Fruit fly (Drosophila melanogaster) whole organism, prepupa: ENCODE measurements around the gene pall.

Experiments used
- Blimp-1 ChIP-seq: fragments of 200-800 bp; sonication (Bioruptor generic); optimal IDR thresholded peaks from 3 replicates; lab custom pipeline; 2017; ENCODE audit warnings: missing biosample characterization, missing genetic modification characterization, mild to moderate bottlenecking, moderate library complexity, missing genetic modification reagents
- CG10631 ChIP-seq: fragments of 200-800 bp; sonication (Bioruptor generic); optimal IDR thresholded peaks from 2 replicates; lab custom pipeline; 2016; ENCODE audit warnings: missing biosample characterization, missing genetic modification characterization
- CG11294 ChIP-seq: fragments of 200-800 bp; sonication (Bioruptor generic); IDR thresholded peaks from 2 replicates; pipeline ENCODE4 v1.3.6; 2022; ENCODE audit warnings: missing biosample characterization, missing genetic modification characterization
- CG11902 ChIP-seq: fragments of 200-800 bp; sonication (Bioruptor generic); optimal IDR thresholded peaks from 3 replicates; lab custom pipeline; 2016; ENCODE audit warnings: missing biosample characterization, missing genetic modification characterization
- CG15336 ChIP-seq: fragments of 200-800 bp; sonication (Bioruptor generic); IDR thresholded peaks from 2 replicates; pipeline ENCODE4 v1.3.6; 2022; ENCODE audit warnings: missing biosample characterization, missing genetic modification characterization
- CG1621 ChIP-seq: fragments of 200-800 bp; sonication (Bioruptor generic); optimal IDR thresholded peaks from 3 replicates; lab custom pipeline; 2018; ENCODE audit warnings: missing biosample characterization, mild to moderate bottlenecking, missing genetic modification characterization
- CG16779 ChIP-seq: fragments of 200-800 bp; sonication (Bioruptor generic); optimal IDR thresholded peaks from 3 replicates; lab custom pipeline; 2017; ENCODE audit warnings: missing biosample characterization, mild to moderate bottlenecking, missing genetic modification characterization
- CG3032 ChIP-seq: fragments of 200-800 bp; optimal IDR thresholded peaks from 2 replicates; lab custom pipeline; 2019; ENCODE audit warnings: missing biosample characterization, mild to moderate bottlenecking, missing genetic modification characterization, moderate library complexity
- CG31627 ChIP-seq: fragments of 200-800 bp; sonication (Bioruptor generic); optimal IDR thresholded peaks from 3 replicates; lab custom pipeline; 2016; ENCODE audit warnings: missing biosample characterization, missing genetic modification characterization
- CG32006 ChIP-seq: fragments of 200-800 bp; sonication (Bioruptor generic); optimal IDR thresholded peaks from 3 replicates; lab custom pipeline; 2017; ENCODE audit warnings: missing biosample characterization, mild to moderate bottlenecking, missing genetic modification characterization
- CG34406 ChIP-seq: fragments of 200-800 bp; sonication (Bioruptor generic); optimal IDR thresholded peaks from 3 replicates; lab custom pipeline; 2016; ENCODE audit warnings: missing biosample characterization, missing genetic modification characterization
- CG3919 ChIP-seq: fragments of 200-800 bp; sonication (Bioruptor generic); optimal IDR thresholded peaks from 3 replicates; lab custom pipeline; 2016; ENCODE audit warnings: missing biosample characterization, missing genetic modification characterization
- CG6163 ChIP-seq: fragments of 200-800 bp; sonication (Bioruptor generic); IDR thresholded peaks from 3 replicates; pipeline ENCODE4 v1.3.6; 2022; ENCODE audit warnings: missing biosample characterization, missing genetic modification characterization
- CG6276 ChIP-seq: fragments of 200-800 bp; sonication (Bioruptor generic); optimal IDR thresholded peaks from 2 replicates; lab custom pipeline; 2017; ENCODE audit warnings: missing biosample characterization, mild to moderate bottlenecking, missing genetic modification characterization
- CG6792 ChIP-seq: fragments of 200-800 bp; sonication (Bioruptor generic); optimal IDR thresholded peaks from 3 replicates; lab custom pipeline; 2016; ENCODE audit warnings: missing biosample characterization, missing genetic modification characterization
- CG6808 ChIP-seq: fragments of 200-800 bp; sonication (Bioruptor generic); optimal IDR thresholded peaks from 3 replicates; lab custom pipeline; 2017; ENCODE audit warnings: missing biosample characterization, missing genetic modification characterization, mild to moderate bottlenecking, moderate library complexity, missing genetic modification reagents
- CG6854 ChIP-seq: fragments of 200-800 bp; sonication (Bioruptor generic); optimal IDR thresholded peaks from 2 replicates; lab custom pipeline; 2017; ENCODE audit warnings: missing biosample characterization, mild to moderate bottlenecking, missing genetic modification characterization
- CG7368 ChIP-seq: fragments of 200-800 bp; sonication (Bioruptor generic); optimal IDR thresholded peaks from 3 replicates; lab custom pipeline; 2016; ENCODE audit warnings: missing biosample characterization, missing genetic modification characterization
- CG8119 ChIP-seq: fragments of 200-800 bp; sonication (Bioruptor generic); IDR thresholded peaks from 3 replicates; pipeline ENCODE4 v1.3.6; 2022; ENCODE audit warnings: missing biosample characterization, missing genetic modification characterization
- CG8319 ChIP-seq: fragments of 200-800 bp; sonication (Bioruptor generic); optimal IDR thresholded peaks from 3 replicates; lab custom pipeline; 2016; ENCODE audit warnings: missing biosample characterization, missing genetic modification characterization
- CG8632 ChIP-seq: fragments of 200-800 bp; sonication (Bioruptor generic); optimal IDR thresholded peaks from 3 replicates; lab custom pipeline; 2016; ENCODE audit warnings: missing biosample characterization, missing genetic modification characterization
- CG9139 ChIP-seq: fragments of 200-800 bp; sonication (Bioruptor generic); optimal IDR thresholded peaks from 3 replicates; lab custom pipeline; 2017; ENCODE audit warnings: missing biosample characterization, mild to moderate bottlenecking, missing genetic modification characterization
- Eip75B ChIP-seq: fragments of 200-800 bp; sonication (Bioruptor generic); optimal IDR thresholded peaks from 3 replicates; lab custom pipeline; 2016; ENCODE audit warnings: missing biosample characterization, missing genetic modification characterization
- Eip93F ChIP-seq: fragments of 200-800 bp; sonication (Bioruptor generic); optimal IDR thresholded peaks from 2 replicates; lab custom pipeline; 2016; ENCODE audit warnings: missing biosample characterization, mild to moderate bottlenecking, missing genetic modification characterization
- Gug ChIP-seq: fragments of 200-800 bp; sonication (Bioruptor generic); IDR thresholded peaks from 2 replicates; pipeline ENCODE4 v1.3.6; 2022; ENCODE audit warnings: missing biosample characterization, missing genetic modification characterization
- Hr38 ChIP-seq: sonication (Bioruptor generic); optimal IDR thresholded peaks from 2 replicates; lab custom pipeline; 2016; ENCODE audit warnings: missing biosample characterization, missing genetic modification characterization
- Hr39 ChIP-seq: fragments of 200-800 bp; sonication (Bioruptor generic); optimal IDR thresholded peaks from 2 replicates; lab custom pipeline; 2016; ENCODE audit warnings: missing biosample characterization, missing genetic modification characterization
- Lpt ChIP-seq: fragments of 200-800 bp; sonication (Bioruptor generic); optimal IDR thresholded peaks from 3 replicates; lab custom pipeline; 2016; ENCODE audit warnings: missing biosample characterization, missing genetic modification characterization
- Met ChIP-seq: fragments of 200-800 bp; sonication (Bioruptor generic); optimal IDR thresholded peaks from 3 replicates; lab custom pipeline; 2016; ENCODE audit warnings: missing biosample characterization, missing genetic modification characterization
- OdsH ChIP-seq: fragments of 200-800 bp; sonication (Bioruptor generic); optimal IDR thresholded peaks from 3 replicates; lab custom pipeline; 2016; ENCODE audit warnings: missing biosample characterization, missing genetic modification characterization
- Smox ChIP-seq: fragments of 200-800 bp; sonication (Bioruptor generic); optimal IDR thresholded peaks from 3 replicates; lab custom pipeline; 2016; ENCODE audit warnings: missing biosample characterization, missing genetic modification characterization
- Sox102F ChIP-seq: fragments of 200-800 bp; sonication (Bioruptor generic); optimal IDR thresholded peaks from 2 replicates; lab custom pipeline; 2016; ENCODE audit warnings: missing biosample characterization, mild to moderate bottlenecking, missing genetic modification characterization
- Sox14 ChIP-seq: fragments of 200-800 bp; sonication (Bioruptor generic); optimal IDR thresholded peaks from 3 replicates; lab custom pipeline; 2016; ENCODE audit warnings: missing biosample characterization, missing genetic modification characterization
- Sox15 ChIP-seq: fragments of 200-800 bp; sonication (Bioruptor generic); optimal IDR thresholded peaks from 3 replicates; lab custom pipeline; 2016; ENCODE audit warnings: missing biosample characterization, missing genetic modification characterization
- achi ChIP-seq: fragments of 200-800 bp; sonication (Bioruptor generic); optimal IDR thresholded peaks from 3 replicates; lab custom pipeline; 2016; ENCODE audit warnings: missing biosample characterization, missing genetic modification characterization
- cyc ChIP-seq: fragments of 200-800 bp; sonication (Bioruptor generic); optimal IDR thresholded peaks from 3 replicates; lab custom pipeline; 2016; ENCODE audit warnings: missing biosample characterization, missing genetic modification characterization
- dsx ChIP-seq: fragments of 200-800 bp; optimal IDR thresholded peaks from 3 replicates; lab custom pipeline; 2019; ENCODE audit warnings: missing biosample characterization, mild to moderate bottlenecking, missing genetic modification characterization, moderate library complexity; ENCODE audit not compliant: poor library complexity, severe bottlenecking
- eg ChIP-seq: fragments of 200-800 bp; sonication (Bioruptor generic); IDR thresholded peaks from 3 replicates; pipeline ENCODE4 v1.3.6; 2022; ENCODE audit warnings: missing biosample characterization, missing genetic modification characterization
- esn ChIP-seq: fragments of 200-800 bp; sonication (Bioruptor generic); optimal IDR thresholded peaks from 2 replicates; lab custom pipeline; 2016; ENCODE audit warnings: missing biosample characterization, mild to moderate bottlenecking, missing genetic modification characterization, moderate library complexity
- fd59A ChIP-seq: fragments of 200-800 bp; sonication (Bioruptor generic); optimal IDR thresholded peaks from 2 replicates; lab custom pipeline; 2017; ENCODE audit warnings: missing biosample characterization, mild to moderate bottlenecking, missing genetic modification characterization, missing genetic modification reagents
- fd85E ChIP-seq: fragments of 200-800 bp; sonication (Bioruptor generic); optimal IDR thresholded peaks from 3 replicates; lab custom pipeline; 2016; ENCODE audit warnings: missing biosample characterization, missing genetic modification characterization
- lz ChIP-seq: fragments of 200-800 bp; sonication (Bioruptor generic); optimal IDR thresholded peaks from 3 replicates; lab custom pipeline; 2016; ENCODE audit warnings: missing biosample characterization, missing genetic modification characterization
- net ChIP-seq: fragments of 200-800 bp; sonication (Bioruptor generic); optimal IDR thresholded peaks from 3 replicates; lab custom pipeline; 2016; ENCODE audit warnings: missing biosample characterization, missing genetic modification characterization
- pdm3 ChIP-seq: fragments of 200-800 bp; sonication (Bioruptor generic); optimal IDR thresholded peaks from 3 replicates; lab custom pipeline; 2016; ENCODE audit warnings: missing biosample characterization, missing genetic modification characterization
- salr ChIP-seq, 2 experiments: fragments of 200-800 bp; sonication (Bioruptor generic); optimal IDR thresholded peaks; 3 replicates each; lab custom pipeline; 2016 to 2018; ENCODE audit warnings: missing biosample characterization in 2 of 2, missing genetic modification characterization in 2 of 2, mild to moderate bottlenecking in 1 of 2
- spab ChIP-seq: fragments of 200-800 bp; sonication (Bioruptor generic); optimal IDR thresholded peaks from 2 replicates; lab custom pipeline; 2017; ENCODE audit warnings: missing biosample characterization, mild to moderate bottlenecking, missing genetic modification characterization, missing genetic modification reagents
- ss ChIP-seq, 2 experiments: fragments of 200-800 bp; sonication (Bioruptor generic); optimal IDR thresholded peaks; 2 replicates in 1 of 2; 3 replicates in 1 of 2; lab custom pipeline; 2017 to 2018; ENCODE audit warnings: mild to moderate bottlenecking in 2 of 2, missing biosample characterization in 2 of 2, missing genetic modification characterization in 2 of 2, moderate library complexity in 1 of 2
- topi ChIP-seq: fragments of 200-800 bp; sonication (Bioruptor generic); optimal IDR thresholded peaks from 3 replicates; lab custom pipeline; 2016; ENCODE audit warnings: missing biosample characterization, missing genetic modification characterization

Gene pall

DNA sequence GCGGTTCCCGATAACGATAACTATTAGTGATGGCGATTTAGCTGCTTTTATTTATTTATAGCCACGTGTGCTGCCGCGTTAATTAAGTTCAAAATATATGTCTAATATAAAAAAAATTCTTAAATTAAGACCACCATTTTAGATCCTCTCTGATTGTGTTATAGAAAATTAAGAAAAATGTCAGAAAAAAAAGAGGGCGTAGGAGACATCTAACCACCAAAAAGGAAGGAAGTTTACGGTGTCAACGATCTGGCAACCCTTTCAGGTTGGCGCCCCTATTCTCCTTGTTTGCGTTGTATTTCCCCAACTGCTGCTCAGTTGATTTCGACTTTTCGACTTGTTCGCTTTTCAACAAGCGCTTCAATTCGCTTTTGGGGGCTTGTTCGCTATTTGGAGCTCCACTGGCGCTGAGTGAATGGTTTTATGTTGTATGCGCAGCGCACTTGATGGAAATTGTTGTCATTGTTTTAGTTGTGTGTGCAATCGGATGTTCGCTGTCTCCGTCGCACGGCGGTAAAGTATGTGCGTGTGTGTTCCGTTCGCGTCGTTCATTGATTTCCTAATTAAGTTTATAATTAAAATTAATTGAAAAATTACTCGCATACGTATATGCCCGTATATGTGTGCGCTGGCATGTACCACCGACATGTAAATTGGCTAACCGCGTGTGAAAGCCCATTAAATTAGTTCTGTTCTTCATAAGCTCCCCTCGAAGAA, 26.7 kb downstream of the pall start, which contains the start of the genes CG3434 and CG44838 (continued):
- peak; percentile 5 for TF ChIP-seq fd85E
- peak; percentile 68 for TF ChIP-seq net (GFP tag; lab: Kevin White, UChicago)
- TF ChIP-seq Sox14, result peak; percentile 86
- TF ChIP-seq Hr38 (GFP tag; lab: Kevin White, UChicago), result no peak
- TF ChIP-seq Met (GFP tag; lab: Kevin White, UChicago), result peak; percentile 81
- TF ChIP-seq CG11902, result peak; percentile 21
- peak; percentile 75 for TF ChIP-seq eg (GFP tag; lab: Robert Waterston, UW)
- TF ChIP-seq topi (GFP tag; lab: Kevin White, UChicago), result peak; percentile 73
- peak; percentile 69 for TF ChIP-seq Eip93F (GFP tag; lab: Kevin White, UChicago)
- TF ChIP-seq Lpt (GFP tag; lab: Kevin White, UChicago), result peak; percentile 61

dm6 chr3L:9457619-9458092, 29.9 kb downstream of the pall start, which contains the start of gene CG3437:
Gene CG3437, minus strand, starts transcription at chr3L:9457669.
- TF ChIP-seq CG10631 (GFP tag; lab: Kevin White, UChicago) (peak; percentile 99), Lpt (GFP tag; lab: Kevin White, UChicago) (peak; percentile 98), CG6163 (GFP tag; lab: Robert Waterston, UW) (peak; percentile 100), CG6808 (GFP tag; lab: Kevin White, UChicago) (peak; percentile 99), dsx (peak; percentile 97), CG3919 (peak; percentile 99), CG6792 (GFP tag; lab: Kevin White, UChicago) (peak; percentile 99), Gug (GFP tag; lab: Robert Waterston, UW) (peak; percentile 100), CG34406 (GFP tag; lab: Kevin White, UChicago) (peak; percentile 99), achi (GFP tag; lab: Kevin White, UChicago) (peak; percentile 99), CG11294 (peak; percentile 99), OdsH (GFP tag; lab: Kevin White, UChicago) (peak; percentile 99), CG8319 (peak; percentile 98), Sox102F (GFP tag; lab: Kevin White, UChicago) (peak; percentile 99), Met (GFP tag; lab: Kevin White, UChicago) (peak; percentile 99), pdm3 (peak; percentile 100), Eip93F (GFP tag; lab: Kevin White, UChicago) (peak; percentile 98), CG16779 (tag; lab: Kevin White, UChicago) (peak; percentile 99), Hr39 (GFP tag; lab: Kevin White, UChicago) (peak; percentile 99), Smox (GFP tag; lab: Kevin White, UChicago) (peak; percentile 99), CG3032 (peak; percentile 98), cyc (peak; percentile 99), CG31627 (GFP tag; lab: Kevin White, UChicago) (peak; percentile 99), CG1621 (peak; percentile 99), lz (GFP tag; lab: Kevin White, UChicago) (peak; percentile 100), CG8632 (GFP tag; lab: Kevin White, UChicago) (peak; percentile 99), Sox15 (GFP tag; lab: Kevin White, UChicago) (peak; percentile 99), CG9139 (GFP tag; lab: Kevin White, UChicago) (peak; percentile 98), CG6276 (GFP tag; lab: Kevin White, UChicago) (peak; percentile 100), esn (GFP tag; lab: Kevin White, UChicago) (peak; percentile 100), Blimp-1 (GFP tag; lab: Kevin White, UChicago) (peak; percentile 97), Eip75B (GFP tag; lab: Kevin White, UChicago) (peak; percentile 100), CG7368 (GFP tag; lab: Kevin White, UChicago) (peak; percentile 98), CG6854 (GFP tag; lab: Kevin White, UChicago) (peak; percentile 99), net (GFP tag; lab: Kevin White, UChicago) (peak; percentile 100), salr (GFP tag; optimal IDR thresholded peaks at IDR 0.05; lab: Kevin White, UChicago) (peak; percentile 99), ss (GFP tag; optimal IDR thresholded peaks at IDR 0.05; lab: Kevin White, UChicago) (peak; percentile 99), CG15336 (peak; percentile 100), spab (GFP tag; lab: Kevin White, UChicago) (peak; percentile 99), CG8119 (peak; percentile 100), eg (GFP tag; lab: Robert Waterston, UW) (peak; percentile 100), CG32006 (GFP tag; lab: Kevin White, UChicago) (peak; percentile 100), fd59A (GFP tag; lab: Kevin White, UChicago) (peak; percentile 99)
